Worm (Caenorhabditis elegans) whole organism, L4/young adult: ENCODE measurements around the gene ets-6.

Experiments used
- dao-5 ChIP-seq: sonication (generic microtip); optimal IDR thresholded peaks from 2 replicates; lab custom pipeline; 2016; ENCODE audit warnings: missing genotype, missing genetic modification characterization, moderate library complexity, missing compliant biosample characterization
- him-1 ChIP-seq: sonication (generic microtip); optimal IDR thresholded peaks from 2 replicates; lab custom pipeline; 2016; ENCODE audit warnings: missing genotype, missing genetic modification reagents, missing genetic modification characterization, missing compliant biosample characterization

ce11 chrV:7528816-7529215 lies 51.5 kb downstream of the ets-6 start, which contains the start of gene C54F6.5:
- TF ChIP-seq dao-5 (tag; lab: Kevin White, UChicago): no peak
- TF ChIP-seq him-1: no peak
